Fruit fly (Drosophila melanogaster) whole organism, embryonic: ENCODE data around the gene mRpS31.

ENCODE experiments used
- B-H1 ChIP-seq: fragments of 200-800 bp; sonication (Bioruptor generic); IDR thresholded peaks from 3 replicates; pipeline ENCODE4 v1.3.6; 2022; ENCODE audit warnings: missing biosample characterization, missing genetic modification characterization
- CG10979 ChIP-seq: fragments of 200-800 bp; sonication (Bioruptor generic); optimal IDR thresholded peaks from 2 replicates; lab custom pipeline; 2018; ENCODE audit warnings: missing biosample characterization, mild to moderate bottlenecking, missing genetic modification characterization, moderate library complexity
- CG12219 ChIP-seq: fragments of 200-800 bp; sonication (Bioruptor generic); optimal IDR thresholded peaks from 3 replicates; lab custom pipeline; 2018; ENCODE audit warnings: missing biosample characterization, mild to moderate bottlenecking, missing genetic modification characterization
- CG1233 ChIP-seq: fragments of 200-800 bp; sonication (Bioruptor generic); optimal IDR thresholded peaks from 4 replicates; lab custom pipeline; 2018; ENCODE audit warnings: missing biosample characterization, mild to moderate bottlenecking, missing genetic modification characterization
- CG13894 ChIP-seq: fragments of 200-800 bp; sonication (Bioruptor generic); optimal IDR thresholded peaks from 3 replicates; lab custom pipeline; 2018; ENCODE audit warnings: missing biosample characterization, mild to moderate bottlenecking, missing genetic modification characterization, moderate library complexity
- CG14441 ChIP-seq: fragments of 200-800 bp; sonication (Bioruptor generic); IDR thresholded peaks from 2 replicates; pipeline ENCODE4 v1.3.6; 2022; ENCODE audit warnings: missing biosample characterization, missing genetic modification characterization
- CG16813 ChIP-seq: fragments of 200-800 bp; sonication (Bioruptor generic); IDR thresholded peaks from 3 replicates; pipeline ENCODE4 v1.3.6; 2022; ENCODE audit warnings: missing biosample characterization, missing genetic modification characterization; ENCODE audit not compliant: partially characterized antibody
- CG17802 ChIP-seq: fragments of 200-800 bp; sonication (Bioruptor generic); optimal IDR thresholded peaks from 2 replicates; lab custom pipeline; 2018; ENCODE audit warnings: missing biosample characterization, mild to moderate bottlenecking, missing genetic modification characterization, moderate library complexity
- CG18476 ChIP-seq: fragments of 200-800 bp; sonication (Bioruptor generic); optimal IDR thresholded peaks from 2 replicates; lab custom pipeline; 2016; ENCODE audit warnings: missing biosample characterization, mild to moderate bottlenecking, missing genetic modification characterization
- CG2712 ChIP-seq: fragments of 200-800 bp; optimal IDR thresholded peaks from 3 replicates; lab custom pipeline; 2019; ENCODE audit warnings: missing biosample characterization, mild to moderate bottlenecking, missing genetic modification characterization, moderate library complexity
- CG31224 ChIP-seq: fragments of 200-800 bp; sonication (Bioruptor generic); IDR thresholded peaks from 2 replicates; pipeline ENCODE4 v1.3.6; 2022; ENCODE audit warnings: missing biosample characterization, missing genetic modification characterization
- CG32532 ChIP-seq: fragments of 200-800 bp; sonication (Bioruptor generic); IDR thresholded peaks from 2 replicates; pipeline ENCODE4 v1.3.6; 2022; ENCODE audit warnings: missing biosample characterization, missing genetic modification characterization
- CG32772 ChIP-seq: fragments of 200-800 bp; sonication (Bioruptor generic); IDR thresholded peaks from 2 replicates; pipeline ENCODE4 v1.3.6; 2022; ENCODE audit warnings: missing biosample characterization, missing genetic modification characterization
- CG34422 ChIP-seq: fragments of 200-800 bp; sonication (Bioruptor generic); IDR thresholded peaks from 3 replicates; pipeline ENCODE4 v1.3.6; 2022; ENCODE audit warnings: missing biosample characterization, missing genetic modification characterization
- CG3838 ChIP-seq: fragments of 200-800 bp; sonication (Bioruptor generic); optimal IDR thresholded peaks from 3 replicates; lab custom pipeline; 2016; ENCODE audit warnings: missing biosample characterization, missing genetic modification characterization
- CG5953 ChIP-seq: fragments of 200-800 bp; sonication (Bioruptor generic); IDR thresholded peaks from 2 replicates; pipeline ENCODE4 v1.3.6; 2022; ENCODE audit warnings: missing biosample characterization, missing genetic modification characterization
- CG6683 ChIP-seq: fragments of 200-800 bp; sonication (Bioruptor generic); optimal IDR thresholded peaks from 2 replicates; lab custom pipeline; 2017; ENCODE audit warnings: missing biosample characterization, mild to moderate bottlenecking, missing genetic modification characterization, missing genetic modification reagents
- CG7839 ChIP-seq: fragments of 200-800 bp; sonication (Bioruptor generic); optimal IDR thresholded peaks from 3 replicates; lab custom pipeline; 2018; ENCODE audit warnings: missing biosample characterization, mild to moderate bottlenecking, missing genetic modification characterization, moderate library complexity
- Dref ChIP-seq: fragments of 200-800 bp; sonication (Bioruptor generic); IDR thresholded peaks from 2 replicates; pipeline ENCODE4 v1.3.6; 2022; ENCODE audit warnings: missing biosample characterization, missing genetic modification characterization
- Elba2 ChIP-seq: fragments of 200-800 bp; sonication (Bioruptor generic); optimal IDR thresholded peaks from 3 replicates; lab custom pipeline; 2016; ENCODE audit warnings: missing biosample characterization, missing genetic modification characterization
- Hr39 ChIP-seq: fragments of >200 bp; optimal IDR thresholded peaks from 2 replicates; lab custom pipeline; 2017
- Kr ChIP-seq: fragments of 200-800 bp; sonication (Bioruptor generic); optimal IDR thresholded peaks from 2 replicates; lab custom pipeline; 2017; ENCODE audit warnings: missing biosample characterization, mild to moderate bottlenecking, missing genetic modification characterization
- MESR4 ChIP-seq: fragments of 200-800 bp; sonication (Bioruptor generic); optimal IDR thresholded peaks from 2 replicates; lab custom pipeline; 2018; ENCODE audit warnings: missing biosample characterization, mild to moderate bottlenecking, missing genetic modification characterization, moderate library complexity
- Oli ChIP-seq: fragments of 200-800 bp; sonication (Bioruptor generic); optimal IDR thresholded peaks from 2 replicates; lab custom pipeline; 2018; ENCODE audit warnings: missing biosample characterization, mild to moderate bottlenecking, missing genetic modification characterization, moderate library complexity
- Xrp1 ChIP-seq: fragments of 200-800 bp; sonication (Bioruptor generic); IDR thresholded peaks from 2 replicates; pipeline ENCODE4 v1.3.6; 2022; ENCODE audit warnings: missing biosample characterization, missing genetic modification characterization
- ara ChIP-seq: fragments of 200-800 bp; sonication (Bioruptor generic); IDR thresholded peaks from 2 replicates; pipeline ENCODE4 v1.3.6; 2022; ENCODE audit warnings: missing biosample characterization, missing genetic modification characterization
- chif ChIP-seq, 2 experiments: fragments of 200-800 bp; sonication (Bioruptor generic); optimal IDR thresholded peaks; 3 replicates each; lab custom pipeline; 2016; ENCODE audit warnings: missing biosample characterization in 2 of 2, missing genetic modification characterization in 2 of 2
- dan ChIP-seq: fragments of 200-800 bp; sonication (Bioruptor generic); IDR thresholded peaks from 2 replicates; pipeline ENCODE4 v1.3.6; 2022; ENCODE audit warnings: missing biosample characterization, missing genetic modification characterization
- esg ChIP-seq: fragments of 200-800 bp; sonication (Bioruptor generic); conservative IDR thresholded peaks from 2 replicates; pipeline ENCODE4 v1.3.6; 2022; ENCODE audit warnings: missing biosample characterization, missing genetic modification characterization
- exex ChIP-seq: fragments of 200-800 bp; sonication (Bioruptor generic); optimal IDR thresholded peaks from 4 replicates; lab custom pipeline; 2018; ENCODE audit warnings: missing biosample characterization, mild to moderate bottlenecking, missing genetic modification characterization, moderate library complexity
- gcm ChIP-seq: fragments of 200-800 bp; sonication (Bioruptor generic); optimal IDR thresholded peaks from 2 replicates; lab custom pipeline; 2019; ENCODE audit warnings: missing biosample characterization, mild to moderate bottlenecking, missing genetic modification characterization, moderate library complexity
- gt ChIP-seq: fragments of 200-800 bp; sonication (Bioruptor generic); IDR thresholded peaks from 2 replicates; pipeline ENCODE4 v1.3.6; 2022; ENCODE audit warnings: missing biosample characterization, missing genetic modification characterization
- ham ChIP-seq: fragments of 200-800 bp; sonication (Bioruptor generic); IDR thresholded peaks from 2 replicates; pipeline ENCODE4 v1.3.6; 2022; ENCODE audit warnings: missing biosample characterization, missing genetic modification characterization
- hb ChIP-seq: fragments of 200-800 bp; sonication (Bioruptor generic); IDR thresholded peaks from 3 replicates; pipeline ENCODE4 v1.3.6; 2022; ENCODE audit warnings: missing biosample characterization, missing genetic modification characterization; ENCODE audit not compliant: partially characterized antibody
- ken ChIP-seq: fragments of 200-800 bp; sonication (Bioruptor generic); IDR thresholded peaks from 3 replicates; pipeline ENCODE4 v1.3.6; 2022; ENCODE audit warnings: missing biosample characterization, missing genetic modification characterization
- lab ChIP-seq: fragments of 200-800 bp; sonication (Bioruptor generic); optimal IDR thresholded peaks from 3 replicates; lab custom pipeline; 2017; ENCODE audit warnings: missing biosample characterization, missing genetic modification characterization, mild to moderate bottlenecking, moderate library complexity, missing genetic modification reagents
- lmd ChIP-seq: fragments of 200-800 bp; sonication (Bioruptor generic); IDR thresholded peaks from 2 replicates; pipeline ENCODE4 v1.3.6; 2022; ENCODE audit warnings: missing biosample characterization, missing genetic modification characterization
- mirr ChIP-seq: fragments of 200-800 bp; sonication (Bioruptor generic); optimal IDR thresholded peaks from 3 replicates; lab custom pipeline; 2018; ENCODE audit warnings: missing biosample characterization, mild to moderate bottlenecking, missing genetic modification characterization
- pita ChIP-seq: fragments of 200-800 bp; sonication (Bioruptor generic); optimal IDR thresholded peaks from 2 replicates; lab custom pipeline; 2017; ENCODE audit warnings: missing biosample characterization, mild to moderate bottlenecking, missing genetic modification characterization
- pum ChIP-seq: fragments of 200-800 bp; sonication (Bioruptor generic); optimal IDR thresholded peaks from 2 replicates; lab custom pipeline; 2016; ENCODE audit warnings: missing biosample characterization, missing genetic modification characterization
- run ChIP-seq: fragments of 200-800 bp; sonication (Bioruptor generic); optimal IDR thresholded peaks from 3 replicates; lab custom pipeline; 2018; ENCODE audit warnings: missing biosample characterization, mild to moderate bottlenecking, missing genetic modification characterization
- schlank ChIP-seq: fragments of 200-800 bp; sonication (Bioruptor generic); optimal IDR thresholded peaks from 2 replicates; lab custom pipeline; 2018; ENCODE audit warnings: missing biosample characterization, mild to moderate bottlenecking, missing genetic modification characterization
- sim ChIP-seq: fragments of 200-800 bp; sonication (Bioruptor generic); IDR thresholded peaks from 2 replicates; pipeline ENCODE4 v1.3.6; 2022; ENCODE audit warnings: missing biosample characterization, missing genetic modification characterization
- slou ChIP-seq: fragments of 200-800 bp; sonication (Bioruptor generic); optimal IDR thresholded peaks from 3 replicates; lab custom pipeline; 2016; ENCODE audit warnings: missing biosample characterization, missing genetic modification characterization
- slp2 ChIP-seq: fragments of 200-800 bp; sonication (Bioruptor generic); optimal IDR thresholded peaks from 2 replicates; lab custom pipeline; 2016; ENCODE audit warnings: missing biosample characterization, missing genetic modification characterization
- sqz ChIP-seq: fragments of 200-800 bp; sonication (Bioruptor generic); optimal IDR thresholded peaks from 3 replicates; lab custom pipeline; 2018; ENCODE audit warnings: missing biosample characterization, mild to moderate bottlenecking, missing genetic modification characterization
- trh ChIP-seq: fragments of 200-800 bp; sonication (Bioruptor generic); optimal IDR thresholded peaks from 2 replicates; lab custom pipeline; 2016; ENCODE audit warnings: missing biosample characterization, missing genetic modification characterization
- usp ChIP-seq: fragments of >200 bp; optimal IDR thresholded peaks from 2 replicates; lab custom pipeline; 2017; ENCODE audit warnings: missing biosample characterization, missing genetic modification characterization
- wdn ChIP-seq: fragments of 200-800 bp; sonication (Bioruptor generic); IDR thresholded peaks from 2 replicates; pipeline ENCODE4 v1.3.6; 2022; ENCODE audit warnings: missing biosample characterization, missing genetic modification characterization

Gene mRpS31

dm6 chr3L:16049955-16050886 is 45.2 kb downstream of the mRpS31 start:
- TF ChIP-seq hb (GFP tag; lab: Robert Waterston, UW) (no peak), mirr (GFP tag; lab: Kevin White, UChicago) (peak; percentile 93), ara (peak; percentile 40; the same call in 1 of the 2 replicates), CG10979 (tag; lab: Kevin White, UChicago) (peak; percentile 27), CG17802 (tag; lab: Kevin White, UChicago) (no peak), CG18476 (GFP tag; lab: Kevin White, UChicago) (no peak), CG12219 (GFP tag; lab: Kevin White, UChicago) (no peak), CG32532 (no peak), CG34422 (GFP tag; lab: Robert Waterston, UW) (peak; percentile 39; the same call in 1 of the 3 replicates), Dref (GFP tag; lab: Robert Waterston, UW) (no peak), slp2 (no peak), ham (GFP tag; lab: Robert Waterston, UW) (no peak), lmd (GFP tag; lab: Robert Waterston, UW) (peak; percentile 12; the same call in 1 of the 2 replicates), wdn (no peak), pum (GFP tag; lab: Kevin White, UChicago) (peak; percentile 8), Hr39 (no peak), CG5953 (GFP tag; lab: Robert Waterston, UW) (no peak), Elba2 (GFP tag; lab: Kevin White, UChicago) (peak; percentile 59), gt (no peak), pita (GFP tag; lab: Kevin White, UChicago) (no peak), run (tag; lab: Kevin White, UChicago) (peak; percentile 72), ken (no peak), CG14441 (peak; percentile 12; the same call in 1 of the 2 replicates), CG7839 (tag; lab: Kevin White, UChicago) (peak; percentile 18), lab (GFP tag; lab: Kevin White, UChicago) (peak; percentile 85), CG1233 (GFP tag; lab: Kevin White, UChicago) (peak; percentile 39), sqz (GFP tag; lab: Kevin White, UChicago) (peak; percentile 85), CG6683 (GFP tag; lab: Kevin White, UChicago) (no peak), B-H1 (GFP tag; lab: Robert Waterston, UW) (no peak), CG3838 (GFP tag; lab: Kevin White, UChicago) (no peak), CG32772 (GFP tag; lab: Robert Waterston, UW) (peak; percentile 24; the same call in 1 of the 2 replicates), CG2712 (tag; lab: Kevin White, UChicago) (no peak), schlank (tag; lab: Kevin White, UChicago) (peak; percentile 61), dan (no peak), slou (GFP tag; lab: Kevin White, UChicago) (no peak), exex (tag; lab: Kevin White, UChicago) (peak; percentile 100), Xrp1 (GFP tag; lab: Robert Waterston, UW) (peak; percentile 49; the same call in 1 of the 2 replicates), trh (GFP tag; lab: Kevin White, UChicago) (no peak), CG13894 (tag; lab: Kevin White, UChicago) (peak; percentile 90), CG16813 (GFP tag; lab: Robert Waterston, UW) (no peak), gcm (GFP tag; lab: Kevin White, UChicago) (peak; percentile 21), Kr (GFP tag; lab: Kevin White, UChicago) (peak; percentile 82), chif (GFP tag; optimal IDR thresholded peaks at IDR 0.05; lab: Kevin White, UChicago) (no peak), Oli (tag; lab: Kevin White, UChicago) (no peak), MESR4 (peak; percentile 39), usp (GFP tag; lab: Kevin White, UChicago) (no peak), esg (GFP tag; lab: Robert Waterston, UW) (no peak), sim (GFP tag; lab: Robert Waterston, UW) (0 out of 2 replicates have a peak, but pooled peaks have one; percentile 4), CG31224 (no peak)
